Fruit fly (Drosophila melanogaster): ENCODE measurements around the gene CG7377.

DNA sequence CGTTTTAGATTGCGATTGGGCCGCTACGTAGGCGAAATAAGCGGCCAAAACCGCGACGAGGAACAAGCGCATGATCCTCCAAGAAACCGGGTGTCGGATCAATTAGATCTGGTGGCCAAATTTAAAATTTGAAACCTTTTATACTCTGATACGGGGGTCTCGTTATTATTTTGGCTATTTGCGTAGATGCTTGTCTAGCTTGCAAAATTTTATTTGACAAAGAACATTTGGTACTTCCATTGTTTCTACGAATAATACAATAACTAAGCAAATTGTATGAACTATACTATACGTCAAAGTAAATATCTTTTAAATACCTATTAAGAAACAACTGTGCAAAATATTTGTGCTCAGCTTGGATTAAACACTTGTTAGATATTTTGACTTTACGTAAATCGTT, 30.5 kb downstream of the CG7377 start, which contains the start of gene Muc68Ca:
- TF ChIP-seq CrebA (GFP tag; optimal IDR thresholded peaks at IDR 0.05; ENCODE audit: borderline replicate concordance) (no peak), Rel (GFP tag; optimal IDR thresholded peaks at IDR 0.05) (no peak), Rel (tag; optimal IDR thresholded peaks at IDR 0.05) (no peak), fru (GFP tag; optimal IDR thresholded peaks at IDR 0.05) (no peak), psq (GFP tag; optimal IDR thresholded peaks at IDR 0.05) (no peak), rgr (GFP tag; optimal IDR thresholded peaks at IDR 0.05) (no peak)
